Fruit fly (Drosophila melanogaster): ENCODE data around the gene CG16989.

- TF ChIP-seq CG17806 (tag; optimal IDR thresholded peaks at IDR 0.05) = no peak
- TF ChIP-seq Snoo (tag; optimal IDR thresholded peaks at IDR 0.05) = no peak
- TF ChIP-seq gl (tag; optimal IDR thresholded peaks at IDR 0.05) = no peak
- TF ChIP-seq CG8159 (tag; optimal IDR thresholded peaks at IDR 0.05) = no peak
- TF ChIP-seq EcR (GFP tag; optimal IDR thresholded peaks at IDR 0.05) = no peak
- no peak for TF ChIP-seq CG4496 (GFP tag; IDR thresholded peaks at IDR 0.05)
- TF ChIP-seq rn (GFP tag; IDR thresholded peaks at IDR 0.05) = no peak
- TF ChIP-seq D1 (tag; optimal IDR thresholded peaks at IDR 0.05) = no peak
Observed at dm6 chrX:774160-774700, 18.7 kb upstream of the CG16989 start.
